Worm (Caenorhabditis elegans) whole organism, L2 larva: Measurements from ENCODE around the gene Y50D4B.1.

Source experiments
- C34F6.9 ChIP-seq: fragments of 150-350 bp; optimal IDR thresholded peaks from 2 replicates; lab custom pipeline; 2014; ENCODE audit warnings: missing biosample characterization, missing genetic modification characterization
- F13H6.1 ChIP-seq: sonication (generic microtip); optimal IDR thresholded peaks from 2 replicates; lab custom pipeline; 2016; ENCODE audit warnings: missing genetic modification characterization, missing compliant biosample characterization
- R02D3.7 ChIP-seq: fragments of 150-350 bp; optimal IDR thresholded peaks from 2 replicates; lab custom pipeline; 2014; ENCODE audit warnings: missing biosample characterization, missing genetic modification characterization
- ZK546.5 ChIP-seq: sonication (generic microtip); optimal IDR thresholded peaks from 2 replicates; lab custom pipeline; 2017; ENCODE audit warnings: missing biosample characterization, missing genetic modification characterization
- aly-2 ChIP-seq: fragments of 150-350 bp; optimal IDR thresholded peaks from 2 replicates; lab custom pipeline; 2014; ENCODE audit warnings: missing biosample characterization, missing genetic modification characterization
- ama-1 ChIP-seq: fragments of 150-350 bp; optimal IDR thresholded peaks from 2 replicates; lab custom pipeline; 2018; ENCODE audit warnings: inconsistent platforms
- blmp-1 ChIP-seq: sonication (generic microtip); optimal IDR thresholded peaks from 2 replicates; lab custom pipeline; 2017; ENCODE audit warnings: missing genetic modification characterization, mild to moderate bottlenecking, missing compliant biosample characterization, antibody characterized with exemption, moderate library complexity; ENCODE audit not compliant: insufficient read depth
- ceh-16 ChIP-seq: fragments of 150-350 bp; optimal IDR thresholded peaks from 2 replicates; lab custom pipeline; 2014; ENCODE audit warnings: missing biosample characterization, missing genetic modification characterization
- ceh-82 ChIP-seq: fragments of 150-350 bp; optimal IDR thresholded peaks from 2 replicates; lab custom pipeline; 2014; ENCODE audit warnings: missing biosample characterization, missing genetic modification characterization
- crh-2 ChIP-seq: sonication (generic microtip); optimal IDR thresholded peaks from 2 replicates; lab custom pipeline; 2017; ENCODE audit warnings: missing biosample characterization, missing genetic modification characterization
- dmd-4 ChIP-seq: sonication (generic microtip); optimal IDR thresholded peaks from 2 replicates; lab custom pipeline; 2017; ENCODE audit warnings: missing biosample characterization, missing genetic modification characterization
- egl-27 ChIP-seq: sonication (generic microtip); optimal IDR thresholded peaks from 3 replicates; lab custom pipeline; 2017; ENCODE audit warnings: missing biosample characterization, missing genetic modification reagents, missing genetic modification characterization
- elt-3 ChIP-seq: sonication (generic microtip); optimal IDR thresholded peaks from 2 replicates; lab custom pipeline; 2017; ENCODE audit warnings: missing biosample characterization, missing genetic modification characterization
- gmeb-1 ChIP-seq: fragments of 150-350 bp; optimal IDR thresholded peaks from 2 replicates; lab custom pipeline; 2014; ENCODE audit warnings: missing biosample characterization, missing genetic modification characterization
- lin-11 ChIP-seq: fragments of 150-350 bp; sonication (generic microtip); optimal IDR thresholded peaks from 2 replicates; lab custom pipeline; 2014; ENCODE audit warnings: missing biosample characterization, missing genetic modification characterization, inconsistent platforms, mixed read lengths
- lin-39 ChIP-seq: fragments of 150-350 bp; optimal IDR thresholded peaks from 2 replicates; lab custom pipeline; 2014; ENCODE audit warnings: missing biosample characterization, missing genetic modification reagents, missing genetic modification characterization
- lsy-2 ChIP-seq, 2 experiments: fragments of 150-350 bp in 1 of 2; sonication (generic microtip) in 1 of 2; optimal IDR thresholded peaks; 2 replicates each; lab custom pipeline; 2014 to 2017; ENCODE audit warnings: missing biosample characterization in 2 of 2, missing genetic modification characterization in 2 of 2
- mab-5 ChIP-seq: fragments of 150-350 bp; optimal IDR thresholded peaks from 2 replicates; lab custom pipeline; 2014; ENCODE audit warnings: missing biosample characterization, missing genetic modification characterization
- mdl-1 ChIP-seq, 2 experiments: fragments of 150-350 bp in 1 of 2; sonication (generic microtip) in 1 of 2; optimal IDR thresholded peaks; 2 replicates each; lab custom pipeline; 2017; ENCODE audit warnings: missing biosample characterization in 2 of 2, missing genetic modification characterization in 2 of 2
- nhr-10 ChIP-seq: sonication (generic microtip); optimal IDR thresholded peaks from 2 replicates; lab custom pipeline; 2017; ENCODE audit warnings: missing biosample characterization, missing genetic modification characterization
- nhr-11 ChIP-seq: fragments of 150-350 bp; optimal IDR thresholded peaks from 2 replicates; lab custom pipeline; 2014; ENCODE audit warnings: missing biosample characterization, missing genetic modification characterization
- nhr-12 ChIP-seq: fragments of 150-350 bp; optimal IDR thresholded peaks from 2 replicates; lab custom pipeline; 2014; ENCODE audit warnings: missing biosample characterization, missing genetic modification characterization
- nhr-129 ChIP-seq: fragments of 150-350 bp; optimal IDR thresholded peaks from 2 replicates; lab custom pipeline; 2014; ENCODE audit warnings: missing biosample characterization, missing genetic modification characterization
- nhr-23 ChIP-seq: fragments of 150-350 bp; optimal IDR thresholded peaks from 2 replicates; lab custom pipeline; 2014; ENCODE audit warnings: missing biosample characterization, missing genetic modification reagents, missing genetic modification characterization
- nhr-237 ChIP-seq: fragments of 150-350 bp; optimal IDR thresholded peaks from 2 replicates; lab custom pipeline; 2014; ENCODE audit warnings: missing biosample characterization, missing genetic modification characterization
- nhr-6 ChIP-seq: fragments of 150-350 bp; optimal IDR thresholded peaks from 2 replicates; lab custom pipeline; 2014; ENCODE audit warnings: missing biosample characterization, missing genetic modification characterization
- nhr-77 ChIP-seq: fragments of 150-350 bp; optimal IDR thresholded peaks from 2 replicates; lab custom pipeline; 2014; ENCODE audit warnings: missing biosample characterization, missing genetic modification characterization
- peb-1 ChIP-seq: fragments of 150-350 bp; optimal IDR thresholded peaks from 2 replicates; lab custom pipeline; 2014; ENCODE audit warnings: missing biosample characterization, missing genetic modification characterization
- sem-4 ChIP-seq: fragments of 150-350 bp; optimal IDR thresholded peaks from 2 replicates; lab custom pipeline; 2014; ENCODE audit warnings: missing biosample characterization, missing genetic modification reagents, missing genetic modification characterization
- skn-1 ChIP-seq: sonication (generic microtip); optimal IDR thresholded peaks from 2 replicates; lab custom pipeline; 2017; ENCODE audit warnings: missing biosample characterization, missing genetic modification characterization
- sma-3 ChIP-seq: sonication (generic microtip); optimal IDR thresholded peaks from 2 replicates; lab custom pipeline; 2016; ENCODE audit warnings: missing genetic modification reagents, missing genetic modification characterization, missing compliant biosample characterization
- sma-9 ChIP-seq, 2 experiments: fragments of 150-350 bp in 1 of 2; sonication (generic microtip) in 1 of 2; optimal IDR thresholded peaks; 2 replicates each; lab custom pipeline; 2014 to 2016; ENCODE audit warnings: missing genetic modification characterization in 2 of 2, mild to moderate bottlenecking in 1 of 2, missing biosample characterization in 1 of 2, missing compliant biosample characterization in 1 of 2, missing genetic modification reagents in 1 of 2, moderate library complexity in 1 of 2
- snpc-4 ChIP-seq: fragments of 150-350 bp; optimal IDR thresholded peaks from 2 replicates; lab custom pipeline; 2014; ENCODE audit warnings: missing biosample characterization, missing genetic modification characterization
- unc-39 ChIP-seq: fragments of 150-350 bp; optimal IDR thresholded peaks from 2 replicates; lab custom pipeline; 2014; ENCODE audit warnings: missing biosample characterization, missing genetic modification characterization
- unc-55 ChIP-seq: fragments of 150-350 bp; sonication (generic microtip); optimal IDR thresholded peaks from 3 replicates; lab custom pipeline; 2014; ENCODE audit warnings: missing biosample characterization, missing genetic modification reagents, missing genetic modification characterization
- unc-62 ChIP-seq: fragments of 150-350 bp; optimal IDR thresholded peaks from 2 replicates; lab custom pipeline; 2014; ENCODE audit warnings: missing biosample characterization, missing genetic modification reagents, missing genetic modification characterization
- zag-1 ChIP-seq: fragments of 150-350 bp; optimal IDR thresholded peaks from 2 replicates; lab custom pipeline; 2014; ENCODE audit warnings: missing biosample characterization, missing genetic modification characterization
- ztf-4 ChIP-seq: fragments of 150-350 bp; optimal IDR thresholded peaks from 2 replicates; lab custom pipeline; 2014; ENCODE audit warnings: missing biosample characterization, missing genetic modification characterization

Gene Y50D4B.1

ce11 chrV:1140806-1141205, 28.0 kb downstream of the Y50D4B.1 start:
- no peak for TF ChIP-seq snpc-4 (tag; lab: Kevin White, UChicago)
- no peak for TF ChIP-seq mab-5 (tag; lab: Kevin White, UChicago)
- TF ChIP-seq zag-1 (tag; lab: Kevin White, UChicago): no peak
- no peak for TF ChIP-seq crh-2 (tag; lab: Kevin White, UChicago)
- TF ChIP-seq ztf-4 (tag; lab: Kevin White, UChicago): no peak
- TF ChIP-seq ama-1 (lab: Kevin White, UChicago): no peak
- TF ChIP-seq aly-2 (tag; lab: Kevin White, UChicago): no peak

ce11 chrV:1141433-1141832, 28.7 kb downstream of the Y50D4B.1 start, which contains the start of gene cutl-22:
TSS of gene cutl-22 (plus strand) at chrV:1141733.
- TF ChIP-seq sem-4 (tag; lab: Kevin White, UChicago) (no peak), mdl-1 (tag; optimal IDR thresholded peaks at IDR 0.05; lab: Kevin White, UChicago) (no peak), nhr-77 (tag; lab: Kevin White, UChicago) (no peak), gmeb-1 (no peak), unc-39 (tag; lab: Kevin White, UChicago) (no peak), lsy-2 (tag; optimal IDR thresholded peaks at IDR 0.05; lab: Kevin White, UChicago) (no peak), ceh-16 (tag; lab: Kevin White, UChicago) (no peak)
- TF ChIP-seq, all 48 proteins: peak for 0

ce11 chrV:1142251-1142650, 29.5 kb downstream of the Y50D4B.1 start:
- TF ChIP-seq lin-11 (tag; lab: Kevin White, UChicago) (no peak), dmd-4 (no peak), unc-62 (GFP tag; lab: Kevin White, UChicago) (no peak), nhr-11 (tag; lab: Kevin White, UChicago) (no peak), peb-1 (no peak), nhr-23 (tag; lab: Kevin White, UChicago) (no peak), nhr-10 (tag; lab: Kevin White, UChicago) (no peak), crh-2 (tag; lab: Kevin White, UChicago) (no peak), nhr-77 (tag; lab: Kevin White, UChicago) (no peak), gmeb-1 (no peak), sma-9 (GFP tag; optimal IDR thresholded peaks at IDR 0.05; lab: Kevin White, UChicago) (no peak), sma-9 (tag; optimal IDR thresholded peaks at IDR 0.05; lab: Kevin White, UChicago) (no peak), unc-55 (GFP tag; lab: Kevin White, UChicago) (no peak), aly-2 (tag; lab: Kevin White, UChicago) (no peak), lin-39 (no peak), blmp-1 (tag; lab: Kevin White, UChicago) (no peak), nhr-129 (tag; lab: Kevin White, UChicago) (no peak), C34F6.9 (tag; lab: Kevin White, UChicago) (no peak), nhr-237 (tag; lab: Kevin White, UChicago) (no peak), ztf-4 (tag; lab: Kevin White, UChicago) (no peak)

ce11 chrV:1149734-1150669, 37.2 kb downstream of the Y50D4B.1 start:
- TF ChIP-seq sma-9 (GFP tag; optimal IDR thresholded peaks at IDR 0.05; lab: Kevin White, UChicago) (peak; percentile 34), sma-9 (tag; optimal IDR thresholded peaks at IDR 0.05; lab: Kevin White, UChicago) (no peak), sma-3 (GFP tag; lab: Kevin White, UChicago) (no peak), unc-55 (GFP tag; lab: Kevin White, UChicago) (peak; percentile 2), nhr-77 (tag; lab: Kevin White, UChicago) (no peak), ama-1 (lab: Kevin White, UChicago) (no peak), lin-39 (no peak), elt-3 (tag; lab: Kevin White, UChicago) (no peak), lsy-2 (tag; optimal IDR thresholded peaks at IDR 0.05; lab: Kevin White, UChicago) (peak in 1 of 2 experiments; percentile 22), nhr-237 (tag; lab: Kevin White, UChicago) (no peak), lin-11 (tag; lab: Kevin White, UChicago) (peak; percentile 39)

ce11 chrV:1151324-1151742, 38.6 kb downstream of the Y50D4B.1 start:
- peak; percentile 66 for TF ChIP-seq ZK546.5
- peak; percentile 97 for TF ChIP-seq nhr-129 (tag; lab: Kevin White, UChicago)
- peak; percentile 87 for TF ChIP-seq ceh-16 (tag; lab: Kevin White, UChicago)
- peak; percentile 99 for TF ChIP-seq F13H6.1
- TF ChIP-seq sma-3 (GFP tag; lab: Kevin White, UChicago): peak; percentile 98
- TF ChIP-seq aly-2 (tag; lab: Kevin White, UChicago): no peak
- TF ChIP-seq R02D3.7 (tag; lab: Kevin White, UChicago): peak; percentile 63
- no peak for TF ChIP-seq nhr-23 (tag; lab: Kevin White, UChicago)
- TF ChIP-seq lin-39: no peak
- peak; percentile 98 for TF ChIP-seq unc-55 (GFP tag; lab: Kevin White, UChicago)
- peak; percentile 95 for TF ChIP-seq egl-27 (tag; lab: Kevin White, UChicago)
- TF ChIP-seq nhr-77 (tag; lab: Kevin White, UChicago): peak; percentile 74
- TF ChIP-seq peb-1: no peak
- TF ChIP-seq ceh-82 (tag; lab: Kevin White, UChicago): peak; percentile 91
- TF ChIP-seq unc-39 (tag; lab: Kevin White, UChicago): peak; percentile 84
- TF ChIP-seq unc-62 (GFP tag; lab: Kevin White, UChicago): peak; percentile 69
- peak; percentile 94 for TF ChIP-seq nhr-6 (tag; lab: Kevin White, UChicago)
- TF ChIP-seq dmd-4: peak; percentile 55
- TF ChIP-seq elt-3 (tag; lab: Kevin White, UChicago): no peak
- TF ChIP-seq sem-4 (tag; lab: Kevin White, UChicago): peak; percentile 96
- TF ChIP-seq snpc-4 (tag; lab: Kevin White, UChicago): peak; percentile 79
- peak; percentile 86 for TF ChIP-seq gmeb-1
- peak; percentile 39 for TF ChIP-seq nhr-12 (tag; lab: Kevin White, UChicago)
- TF ChIP-seq skn-1 (tag; lab: Kevin White, UChicago): peak; percentile 26
- TF ChIP-seq zag-1 (tag; lab: Kevin White, UChicago): peak; percentile 99
